Fruit fly (Drosophila melanogaster): Measurements from ENCODE around the gene Eip63F-1.
A peak's percentile ranks its signal among the peaks of the same experiment; 100 is the strongest.

Eip63F-1 gene

dm6 chr3L:3898978-3899377 lies 36.4 kb downstream of the Eip63F-1 start, which contains the start of gene Ccz1:
Ccz1 (minus strand) TSS chr3L:3899156.
- TF ChIP-seq esn (GFP tag; optimal IDR thresholded peaks at IDR 0.05) (peak; percentile 57), CG31627 (GFP tag; optimal IDR thresholded peaks at IDR 0.05) (peak; percentile 44), CG34406 (GFP tag; optimal IDR thresholded peaks at IDR 0.05) (no peak), Ets21C (GFP tag; optimal IDR thresholded peaks at IDR 0.05) (no peak), CG10669 (GFP tag; optimal IDR thresholded peaks at IDR 0.05) (no peak), Blimp-1 (GFP tag; optimal IDR thresholded peaks at IDR 0.05) (no peak), CG9139 (GFP tag; optimal IDR thresholded peaks at IDR 0.05) (peak; percentile 4), dsx (GFP tag; optimal IDR thresholded peaks at IDR 0.05; ENCODE audit: poor library complexity, severe bottlenecking) (no peak), fd85E (GFP tag; optimal IDR thresholded peaks at IDR 0.05) (no peak), CG3032 (tag; optimal IDR thresholded peaks at IDR 0.05) (no peak), spab (GFP tag; optimal IDR thresholded peaks at IDR 0.05) (no peak), dac (GFP tag; optimal IDR thresholded peaks at IDR 0.05) (no peak), CG10631 (GFP tag; optimal IDR thresholded peaks at IDR 0.05) (peak; percentile 55), CG6808 (GFP tag; optimal IDR thresholded peaks at IDR 0.05) (no peak), lz (GFP tag; optimal IDR thresholded peaks at IDR 0.05) (peak; percentile 32), Eip93F (GFP tag; optimal IDR thresholded peaks at IDR 0.05) (no peak), net (GFP tag; optimal IDR thresholded peaks at IDR 0.05) (no peak), Sox15 (GFP tag; optimal IDR thresholded peaks at IDR 0.05) (no peak), fkh (GFP tag; optimal IDR thresholded peaks at IDR 0.05) (peak; percentile 100), Sox14 (GFP tag; optimal IDR thresholded peaks at IDR 0.05) (peak; percentile 12), Lpt (GFP tag; optimal IDR thresholded peaks at IDR 0.05) (no peak), CG11762 (GFP tag; optimal IDR thresholded peaks at IDR 0.05; ENCODE audit: insufficient read depth) (no peak), acj6 (GFP tag; optimal IDR thresholded peaks at IDR 0.05) (peak; percentile 26), Hr4 (GFP tag; optimal IDR thresholded peaks at IDR 0.05) (no peak), pdm3 (GFP tag; optimal IDR thresholded peaks at IDR 0.05) (peak; percentile 46), CG8319 (GFP tag; optimal IDR thresholded peaks at IDR 0.05) (no peak), salr (GFP tag; optimal IDR thresholded peaks at IDR 0.05) (no peak), topi (GFP tag; optimal IDR thresholded peaks at IDR 0.05) (no peak), CG16779 (tag; optimal IDR thresholded peaks at IDR 0.05) (no peak), CG6792 (GFP tag; optimal IDR thresholded peaks at IDR 0.05) (no peak), Ets96B (tag; optimal IDR thresholded peaks at IDR 0.05) (no peak), fd59A (GFP tag; optimal IDR thresholded peaks at IDR 0.05) (no peak), CG32006 (GFP tag; optimal IDR thresholded peaks at IDR 0.05) (no peak), CG6854 (GFP tag; optimal IDR thresholded peaks at IDR 0.05) (no peak), Eip75B (GFP tag; optimal IDR thresholded peaks at IDR 0.05) (no peak), CG7368 (GFP tag; optimal IDR thresholded peaks at IDR 0.05) (no peak), Met (GFP tag; optimal IDR thresholded peaks at IDR 0.05) (peak; percentile 27), OdsH (GFP tag; optimal IDR thresholded peaks at IDR 0.05) (peak; percentile 26), CG1621 (tag; optimal IDR thresholded peaks at IDR 0.05) (no peak), eg (GFP tag; IDR thresholded peaks at IDR 0.05) (no peak), Smox (GFP tag; optimal IDR thresholded peaks at IDR 0.05) (peak; percentile 41), ss (GFP tag; optimal IDR thresholded peaks at IDR 0.05) (no peak), Sox102F (GFP tag; optimal IDR thresholded peaks at IDR 0.05) (no peak), CG11902 (GFP tag; optimal IDR thresholded peaks at IDR 0.05) (no peak), CG6163 (GFP tag; IDR thresholded peaks at IDR 0.05) (no peak), achi (GFP tag; optimal IDR thresholded peaks at IDR 0.05) (no peak), CG11294 (GFP tag; IDR thresholded peaks at IDR 0.05) (no peak), CG3919 (GFP tag; optimal IDR thresholded peaks at IDR 0.05) (no peak), CG15336 (GFP tag; IDR thresholded peaks at IDR 0.05) (no peak), CG8632 (GFP tag; optimal IDR thresholded peaks at IDR 0.05) (no peak), CG6276 (GFP tag; optimal IDR thresholded peaks at IDR 0.05) (no peak), vri (GFP tag; optimal IDR thresholded peaks at IDR 0.05) (peak; percentile 20), Gug (GFP tag; IDR thresholded peaks at IDR 0.05) (no peak)

All from whole organism, prepupa.